Worm (Caenorhabditis elegans): ENCODE data around the gene arrd-19.

- TF ChIP-seq ztf-11 (tag; optimal IDR thresholded peaks at IDR 0.05) = no peak
- TF ChIP-seq lin-39 (tag; optimal IDR thresholded peaks at IDR 0.05) = no peak
- TF ChIP-seq nhr-12 (tag; optimal IDR thresholded peaks at IDR 0.05) = no peak
- TF ChIP-seq nhr-237 (tag; optimal IDR thresholded peaks at IDR 0.05) = no peak
- TF ChIP-seq blmp-1 (tag; optimal IDR thresholded peaks at IDR 0.05; ENCODE audit: insufficient read depth) = no peak
- TF ChIP-seq lin-11 (tag; optimal IDR thresholded peaks at IDR 0.05) = no peak
- no peak for TF ChIP-seq mdl-1 (tag; optimal IDR thresholded peaks at IDR 0.05)
- no peak for TF ChIP-seq unc-62 (GFP tag; optimal IDR thresholded peaks at IDR 0.05)
- TF ChIP-seq sma-3 (GFP tag; optimal IDR thresholded peaks at IDR 0.05) = no peak
- no peak for TF ChIP-seq nhr-77 (tag; optimal IDR thresholded peaks at IDR 0.05)
- TF ChIP-seq lin-13 (GFP tag; optimal IDR thresholded peaks at IDR 0.05) = no peak
- TF ChIP-seq ceh-16 (tag; optimal IDR thresholded peaks at IDR 0.05) = no peak
- TF ChIP-seq lsy-2 (tag; optimal IDR thresholded peaks at IDR 0.05) = no peak
Observed at ce11 chrV:3357106-3357505, 41.8 kb upstream of the arrd-19 start, which contains the start of gene scrm-3.

All from whole organism, L2 larva.